Worm (Caenorhabditis elegans) whole organism, midembryonic: ENCODE results near the gene sec-61.G.
A peak's percentile ranks its signal among the peaks of the same experiment; 100 is the strongest.

Experiments
- T22C8.4 ChIP-seq: fragments of 200-800 bp; sonication (Bioruptor generic); IDR thresholded peaks from 2 replicates; pipeline ENCODE4 v1.3.6; 2022; ENCODE audit warnings: missing genetic modification characterization, missing compliant biosample characterization
- cog-1 ChIP-seq: sonication (generic microtip); optimal IDR thresholded peaks from 2 replicates; lab custom pipeline; 2016; ENCODE audit warnings: missing genetic modification characterization, missing compliant biosample characterization
- flt-1 ChIP-seq: fragments of 200-800 bp; sonication (Bioruptor generic); IDR thresholded peaks from 2 replicates; pipeline ENCODE4 v1.3.6; 2022; ENCODE audit warnings: missing genetic modification characterization, missing compliant biosample characterization
- klf-2 ChIP-seq: fragments of 200-800 bp; sonication (Bioruptor generic); conservative IDR thresholded peaks from 2 replicates; pipeline ENCODE4 v1.3.6; 2022; ENCODE audit warnings: missing genetic modification reagents, missing genetic modification characterization, missing compliant biosample characterization
- med-1 ChIP-seq: sonication (generic microtip); optimal IDR thresholded peaks from 2 replicates; lab custom pipeline; 2017; ENCODE audit warnings: missing genetic modification characterization, mild to moderate bottlenecking, missing compliant biosample characterization, antibody characterized with exemption, missing genetic modification reagents; ENCODE audit not compliant: insufficient read depth
- ref-1 ChIP-seq: fragments of 200-800 bp; sonication (Bioruptor generic); conservative IDR thresholded peaks from 2 replicates; pipeline ENCODE4 v1.3.6; 2022; ENCODE audit warnings: missing genetic modification reagents, missing genetic modification characterization, missing compliant biosample characterization
- tab-1 ChIP-seq: fragments of 200-800 bp; sonication (Bioruptor generic); IDR thresholded peaks from 2 replicates; pipeline ENCODE4 v1.3.6; 2022; ENCODE audit warnings: missing genetic modification characterization, missing compliant biosample characterization
- ztf-23 ChIP-seq: fragments of 200-800 bp; sonication (Bioruptor generic); IDR thresholded peaks from 2 replicates; pipeline ENCODE4 v1.3.6; 2022; ENCODE audit warnings: missing genetic modification reagents, missing genetic modification characterization, missing compliant biosample characterization
- ztf-29 ChIP-seq: fragments of 200-800 bp; sonication (Bioruptor generic); IDR thresholded peaks from 2 replicates; pipeline ENCODE4 v1.3.6; 2022; ENCODE audit warnings: missing genetic modification reagents, missing genetic modification characterization, missing compliant biosample characterization

Gene sec-61.G

DNA sequence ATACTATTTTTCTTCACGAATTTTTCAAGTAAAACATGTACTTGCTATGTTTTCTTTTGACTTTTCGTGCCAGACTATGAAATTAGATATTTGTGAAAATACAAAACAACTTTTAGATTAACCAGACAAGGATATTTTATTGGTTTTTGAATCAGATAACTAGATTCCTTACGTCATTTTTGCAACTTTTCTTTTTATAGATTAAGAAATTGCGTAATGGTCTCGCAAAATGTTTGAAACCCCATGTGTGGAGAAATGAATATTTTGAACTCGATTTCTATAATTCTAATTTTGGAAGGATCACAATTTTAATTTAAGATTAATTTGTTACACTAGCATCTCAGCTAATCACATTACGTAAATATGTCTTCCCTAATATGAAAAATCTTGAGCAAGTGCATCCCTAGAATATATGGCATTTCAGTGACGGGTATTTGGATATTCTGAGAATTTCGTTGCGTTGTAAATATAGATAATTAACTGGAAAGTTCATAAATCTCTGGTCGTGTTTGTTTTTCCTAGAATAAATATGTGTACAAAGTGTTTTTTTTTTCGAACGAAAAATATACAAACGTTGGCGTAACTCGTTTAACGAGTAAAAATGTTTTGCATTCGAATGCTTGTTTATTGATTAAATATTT lies 34.4 kb downstream of the sec-61.G start:
- TF ChIP-seq ref-1 (GFP tag; lab: Robert Waterston, UW) (no peak), cog-1 (tag; lab: Kevin White, UChicago) (no peak), ztf-23 (GFP tag; lab: Robert Waterston, UW) (no peak), tab-1 (GFP tag; lab: Robert Waterston, UW) (no peak), T22C8.4 (no peak), flt-1 (no peak), ztf-29 (GFP tag; lab: Robert Waterston, UW) (no peak), klf-2 (GFP tag; lab: Robert Waterston, UW) (no peak), med-1 (GFP tag; lab: Kevin White, UChicago) (no peak)

DNA sequence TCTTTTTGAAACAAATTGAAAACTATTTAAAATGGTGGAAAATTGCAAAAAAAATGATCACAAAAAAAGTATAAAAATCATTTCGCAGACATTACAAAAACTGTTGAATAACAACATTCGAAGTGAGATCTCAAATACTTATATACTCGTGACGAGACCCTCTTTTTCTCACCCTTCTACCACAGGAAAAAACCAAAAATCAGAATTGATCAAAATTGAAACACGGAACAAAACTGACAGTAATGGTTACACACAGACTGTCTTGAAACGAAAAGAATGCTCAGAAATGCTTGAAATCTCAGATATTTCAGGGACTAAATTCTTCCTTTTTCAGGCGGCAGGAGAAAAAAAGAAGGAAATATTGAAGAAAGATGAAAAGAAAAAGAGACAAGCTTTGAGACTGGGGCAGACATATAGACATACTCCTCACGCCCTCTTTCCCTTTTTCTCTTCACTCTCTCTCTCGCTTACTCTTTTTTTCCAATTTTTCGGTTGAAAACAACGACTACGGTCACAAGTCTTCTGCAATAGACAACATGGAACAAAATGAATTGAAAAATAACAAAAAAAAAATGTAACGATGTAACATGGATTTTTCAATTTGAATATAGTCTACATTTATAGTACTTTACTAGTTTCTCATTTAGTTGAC lies 35.2 kb downstream of the sec-61.G start:
- TF ChIP-seq klf-2 (GFP tag; lab: Robert Waterston, UW), result no peak
- TF ChIP-seq ztf-29 (GFP tag; lab: Robert Waterston, UW), result no peak
- no peak for TF ChIP-seq cog-1 (tag; lab: Kevin White, UChicago)
- TF ChIP-seq ztf-23 (GFP tag; lab: Robert Waterston, UW), result no peak
- no peak for TF ChIP-seq T22C8.4
- no peak for TF ChIP-seq ref-1 (GFP tag; lab: Robert Waterston, UW)
- no peak for TF ChIP-seq med-1 (GFP tag; lab: Kevin White, UChicago)
- no peak for TF ChIP-seq tab-1 (GFP tag; lab: Robert Waterston, UW)
- no peak for TF ChIP-seq flt-1

DNA sequence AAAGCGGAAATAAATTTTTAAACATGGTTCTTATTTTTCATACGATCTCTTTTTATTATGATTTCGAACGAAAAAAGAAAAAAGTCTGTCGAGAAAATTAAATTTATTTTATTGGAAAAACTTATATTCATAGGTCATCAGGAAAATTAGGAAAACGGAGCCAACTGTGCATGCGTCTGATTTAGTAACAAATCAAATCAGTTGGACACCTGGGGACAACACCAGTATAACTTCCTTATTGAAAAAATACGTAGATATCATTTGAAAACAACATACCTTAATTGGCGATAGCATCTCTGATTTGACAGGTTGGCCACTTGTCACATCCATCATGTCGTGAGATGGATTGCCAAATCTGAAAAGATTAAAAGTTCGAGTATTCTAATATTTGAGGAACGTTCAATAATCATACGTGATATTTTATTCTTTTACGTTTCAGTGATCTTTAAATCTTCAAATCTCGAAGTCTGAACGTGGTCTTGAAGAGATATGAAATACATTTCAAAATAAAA lies 36.4 kb downstream of the sec-61.G start:
- TF ChIP-seq T22C8.4 (no peak), ztf-29 (GFP tag; lab: Robert Waterston, UW) (no peak), med-1 (GFP tag; lab: Kevin White, UChicago) (no peak)

DNA sequence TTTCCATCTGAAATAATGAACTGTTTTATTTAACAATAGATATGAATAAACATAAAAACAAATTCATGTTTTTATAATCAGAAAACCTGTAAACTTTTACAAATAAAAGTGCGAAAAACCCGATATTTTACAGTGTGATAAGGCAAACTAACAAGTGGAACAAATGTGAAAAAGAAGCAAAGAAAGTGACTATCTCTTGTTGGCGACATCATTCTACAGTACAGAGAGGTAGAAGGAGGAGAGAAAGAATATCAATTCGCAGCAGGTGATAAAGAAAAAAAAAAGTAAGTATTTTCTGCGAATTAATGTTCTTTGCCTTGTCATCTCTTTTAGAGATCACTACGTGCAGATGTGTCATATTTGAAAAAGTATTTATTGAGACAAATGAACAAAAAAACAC lies 37.2 kb downstream of the sec-61.G start:
- TF ChIP-seq ztf-29 (GFP tag; lab: Robert Waterston, UW) (no peak), tab-1 (GFP tag; lab: Robert Waterston, UW) (no peak), ztf-23 (GFP tag; lab: Robert Waterston, UW) (no peak), flt-1 (no peak), ref-1 (GFP tag; lab: Robert Waterston, UW) (no peak), cog-1 (tag; lab: Kevin White, UChicago) (no peak), klf-2 (GFP tag; lab: Robert Waterston, UW) (no peak), med-1 (GFP tag; lab: Kevin White, UChicago) (no peak), T22C8.4 (no peak)

DNA sequence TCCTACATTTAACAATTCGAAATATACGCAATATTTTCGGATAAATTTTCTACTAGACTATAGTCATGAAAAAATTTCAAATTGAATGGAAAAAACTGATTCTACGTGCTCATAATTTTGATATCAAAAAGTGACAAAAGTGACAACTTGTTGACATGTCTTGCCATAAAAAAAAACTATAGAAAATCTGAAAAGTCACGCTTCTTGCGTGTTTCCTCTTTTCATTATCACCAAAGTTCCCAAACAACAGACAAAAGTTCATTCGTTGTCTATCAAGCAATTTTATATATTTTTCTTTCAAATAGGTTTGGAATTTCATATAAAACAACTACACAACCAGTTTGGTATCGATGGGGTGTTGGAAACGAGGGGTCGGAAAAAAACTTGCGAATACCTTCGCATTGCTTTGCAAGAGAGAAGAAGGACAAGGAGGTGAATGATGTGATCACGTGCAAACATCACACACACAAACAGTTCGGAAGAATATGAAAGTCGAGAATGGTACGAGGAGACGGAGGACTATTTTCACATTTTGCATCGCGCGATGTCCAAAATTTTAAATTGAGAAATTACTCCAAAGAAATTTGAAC lies 37.8 kb downstream of the sec-61.G start:
- TF ChIP-seq ztf-23 (GFP tag; lab: Robert Waterston, UW) (no peak), T22C8.4 (no peak), ztf-29 (GFP tag; lab: Robert Waterston, UW) (no peak)

DNA sequence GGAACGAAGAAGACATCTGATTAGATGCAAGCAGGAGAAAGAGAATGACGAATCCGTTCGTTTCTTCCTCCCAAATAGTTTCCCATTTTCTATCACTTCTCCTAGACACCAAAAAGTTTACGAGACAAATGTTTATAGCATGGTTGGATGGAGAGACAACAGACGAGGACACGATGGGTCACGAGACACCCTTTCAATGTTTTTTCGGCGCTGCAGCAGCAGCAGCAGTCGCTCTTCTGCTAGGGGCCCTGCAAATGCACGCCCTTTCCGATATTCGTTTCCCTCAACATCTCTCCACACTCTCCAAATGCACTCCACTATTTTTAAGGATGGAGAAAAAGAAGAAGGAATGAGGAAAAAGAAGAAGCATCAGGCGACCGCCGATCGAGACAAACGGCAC lies 38.6 kb downstream of the sec-61.G start:
- TF ChIP-seq ref-1 (GFP tag; lab: Robert Waterston, UW) (no peak), T22C8.4 (no peak), med-1 (GFP tag; lab: Kevin White, UChicago) (no peak), flt-1 (peak; percentile 42; the same call in 1 of the 2 replicates), klf-2 (GFP tag; lab: Robert Waterston, UW) (no peak), cog-1 (tag; lab: Kevin White, UChicago) (no peak), ztf-23 (GFP tag; lab: Robert Waterston, UW) (0 out of 2 replicates have a peak, but pooled peaks have one; percentile 8), tab-1 (GFP tag; lab: Robert Waterston, UW) (no peak), ztf-29 (GFP tag; lab: Robert Waterston, UW) (no peak)

DNA sequence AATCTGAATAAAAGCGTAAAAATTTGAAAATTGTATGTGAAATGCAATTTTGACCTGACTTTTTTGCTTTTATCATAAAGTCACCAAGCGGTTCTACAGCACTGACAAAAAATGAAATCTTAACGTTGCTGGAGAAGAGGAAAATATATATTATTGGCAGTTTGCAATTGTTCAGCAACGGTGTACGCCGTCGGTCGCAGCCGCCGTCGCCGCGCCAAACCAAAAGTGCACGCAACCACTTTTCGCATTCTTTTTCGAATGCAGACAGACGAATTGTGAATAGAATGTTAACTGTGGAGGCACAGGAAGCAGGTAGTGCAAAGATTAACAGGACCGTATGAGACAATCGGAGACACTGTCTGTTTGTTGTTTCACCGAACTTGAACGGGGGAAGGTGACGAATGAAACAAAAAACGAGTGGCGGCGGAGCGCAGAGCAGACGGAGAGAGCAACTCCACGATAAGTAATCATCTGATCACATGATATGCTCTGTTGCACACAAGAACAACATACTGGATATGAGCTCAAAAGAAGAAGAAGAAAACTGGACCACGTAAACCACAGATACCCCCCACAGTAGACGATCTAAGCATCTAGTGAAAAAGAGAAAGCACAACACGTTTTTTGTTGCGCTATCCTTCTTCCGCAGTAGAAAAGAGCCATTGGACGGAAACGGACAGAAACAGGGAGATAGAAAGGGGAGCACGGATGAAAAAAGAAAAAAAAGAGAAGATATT lies 39.9 kb downstream of the sec-61.G start:
- TF ChIP-seq klf-2 (GFP tag; lab: Robert Waterston, UW), result no peak

DNA sequence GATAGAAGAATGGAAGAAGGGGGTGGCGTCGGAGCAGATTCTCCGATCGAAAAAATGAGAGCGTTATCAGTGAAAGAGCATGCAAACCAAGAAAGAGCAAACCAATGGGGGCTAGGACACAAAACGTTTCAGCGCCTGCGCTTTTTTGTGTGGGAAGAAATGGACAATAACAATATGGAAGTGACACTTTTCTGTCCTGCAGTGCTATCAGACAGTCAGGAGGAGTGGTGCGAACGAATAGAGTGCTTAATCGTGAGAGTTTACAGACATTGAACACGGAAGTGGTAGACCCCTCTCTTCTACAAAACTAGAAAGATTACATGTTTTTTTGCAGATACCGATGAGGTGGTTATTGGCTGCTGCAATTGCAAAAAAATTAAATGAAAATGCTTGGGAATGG lies 41.6 kb downstream of the sec-61.G start:
- TF ChIP-seq flt-1, result no peak
- no peak for TF ChIP-seq klf-2 (GFP tag; lab: Robert Waterston, UW)
- TF ChIP-seq ztf-23 (GFP tag; lab: Robert Waterston, UW), result no peak
- no peak for TF ChIP-seq cog-1 (tag; lab: Kevin White, UChicago)
- no peak for TF ChIP-seq ref-1 (GFP tag; lab: Robert Waterston, UW)
- no peak for TF ChIP-seq tab-1 (GFP tag; lab: Robert Waterston, UW)
- TF ChIP-seq med-1 (GFP tag; lab: Kevin White, UChicago), result no peak
- no peak for TF ChIP-seq ztf-29 (GFP tag; lab: Robert Waterston, UW)
- TF ChIP-seq T22C8.4, result no peak

DNA sequence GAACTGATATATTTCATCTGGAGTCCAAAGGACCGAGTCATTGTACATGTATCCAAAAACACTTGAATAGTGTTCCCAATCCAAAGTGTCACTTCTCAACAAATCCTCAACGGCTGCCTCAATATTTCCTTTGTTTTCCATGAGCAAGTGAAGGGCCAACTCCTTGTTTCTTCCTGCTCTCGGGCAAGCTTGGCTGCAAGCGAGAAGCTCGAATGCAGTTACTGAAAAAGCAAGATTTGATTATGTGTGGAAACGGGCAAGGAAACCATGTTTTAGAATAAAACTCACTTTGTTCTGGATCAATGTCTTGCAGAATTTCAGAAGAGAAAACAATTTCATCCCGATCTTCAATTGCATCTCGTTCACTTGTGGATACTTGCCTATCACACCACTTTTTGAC lies 42.7 kb downstream of the sec-61.G start:
- TF ChIP-seq tab-1 (GFP tag; lab: Robert Waterston, UW) (no peak), T22C8.4 (no peak), ztf-23 (GFP tag; lab: Robert Waterston, UW) (no peak), klf-2 (GFP tag; lab: Robert Waterston, UW) (no peak)
